Worm (Caenorhabditis elegans): ENCODE measurements around the gene F22B7.3.

DNA sequence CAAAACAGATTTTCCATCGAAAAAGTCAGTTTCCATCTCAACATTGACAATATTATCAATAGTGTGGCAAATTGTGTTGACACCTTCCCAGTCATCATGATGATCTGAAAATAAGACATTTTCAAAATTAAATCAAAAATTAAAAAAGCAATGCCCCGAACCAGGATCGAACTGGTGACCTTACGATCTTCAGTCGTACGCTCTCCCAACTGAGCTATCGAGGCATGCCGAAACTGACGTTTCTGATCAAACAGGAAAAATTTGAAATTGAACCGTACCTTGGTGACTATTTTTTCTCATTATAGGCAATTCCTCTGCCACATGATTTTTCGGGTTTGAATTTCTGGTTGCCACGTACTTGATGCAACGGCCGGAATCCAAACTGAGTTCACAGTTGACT is 4.8 kb downstream of the F22B7.3 start:
- TF ChIP-seq med-1 (GFP tag; optimal IDR thresholded peaks at IDR 0.05; ENCODE audit: insufficient read depth) = no peak
- TF ChIP-seq ztf-23 (GFP tag; IDR thresholded peaks at IDR 0.05) = no peak
- no peak for TF ChIP-seq klf-2 (GFP tag; conservative IDR thresholded peaks at IDR 0.05)
- TF ChIP-seq ztf-29 (GFP tag; IDR thresholded peaks at IDR 0.05) = no peak
- no peak for TF ChIP-seq flt-1 (GFP tag; IDR thresholded peaks at IDR 0.05)
- TF ChIP-seq cog-1 (tag; optimal IDR thresholded peaks at IDR 0.05) = no peak
- TF ChIP-seq T22C8.4 (GFP tag; IDR thresholded peaks at IDR 0.05) = no peak
